Worm (Caenorhabditis elegans) whole organism, L3 larva: ENCODE data around the gene miga-1.

Experiments used
- aly-2 ChIP-seq: fragments of 150-350 bp; optimal IDR thresholded peaks from 2 replicates; lab custom pipeline; 2014; ENCODE audit warnings: missing biosample characterization, missing genetic modification characterization
- ama-1 ChIP-seq: fragments of 150-350 bp; optimal IDR thresholded peaks from 2 replicates; lab custom pipeline; 2018
- ceh-16 ChIP-seq: sonication (generic microtip); optimal IDR thresholded peaks from 2 replicates; lab custom pipeline; 2017; ENCODE audit warnings: missing biosample characterization, missing genetic modification characterization
- ceh-82 ChIP-seq: fragments of 150-350 bp; optimal IDR thresholded peaks from 2 replicates; lab custom pipeline; 2014; ENCODE audit warnings: missing biosample characterization, missing genetic modification characterization
- daf-12 ChIP-seq: fragments of 150-350 bp; optimal IDR thresholded peaks from 2 replicates; lab custom pipeline; 2014; ENCODE audit warnings: missing biosample characterization, missing genetic modification reagents, missing genetic modification characterization
- egl-27 ChIP-seq: sonication (generic microtip); optimal IDR thresholded peaks from 4 replicates; lab custom pipeline; 2017; ENCODE audit warnings: missing biosample characterization, missing genetic modification reagents, missing genetic modification characterization
- elt-1 ChIP-seq: fragments of 150-350 bp; optimal IDR thresholded peaks from 2 replicates; lab custom pipeline; 2014; ENCODE audit warnings: missing biosample characterization, missing genetic modification characterization
- fkh-10 ChIP-seq: sonication (generic microtip); optimal IDR thresholded peaks from 2 replicates; lab custom pipeline; 2017; ENCODE audit warnings: missing biosample characterization, missing genetic modification reagents, missing genetic modification characterization
- fkh-2 ChIP-seq: fragments of 150-350 bp; optimal IDR thresholded peaks from 2 replicates; lab custom pipeline; 2014; ENCODE audit warnings: missing biosample characterization, missing genetic modification reagents, missing genetic modification characterization
- hmg-11 ChIP-seq: sonication (generic microtip); optimal IDR thresholded peaks from 2 replicates; lab custom pipeline; 2016; ENCODE audit warnings: missing genetic modification characterization, missing compliant biosample characterization
- lin-39 ChIP-seq: fragments of 150-350 bp; optimal IDR thresholded peaks from 2 replicates; lab custom pipeline; 2018; ENCODE audit warnings: missing biosample characterization, missing genetic modification reagents, missing genetic modification characterization
- nhr-11 ChIP-seq: fragments of 150-350 bp; optimal IDR thresholded peaks from 2 replicates; lab custom pipeline; 2014; ENCODE audit warnings: missing biosample characterization, missing genetic modification characterization
- nhr-12 ChIP-seq: fragments of 150-350 bp; optimal IDR thresholded peaks from 2 replicates; lab custom pipeline; 2014; ENCODE audit warnings: missing biosample characterization, missing genetic modification characterization
- nhr-23 ChIP-seq: fragments of 150-350 bp; optimal IDR thresholded peaks from 2 replicates; lab custom pipeline; 2014; ENCODE audit warnings: missing biosample characterization, missing genetic modification reagents, missing genetic modification characterization
- nhr-237 ChIP-seq: fragments of 150-350 bp; optimal IDR thresholded peaks from 2 replicates; lab custom pipeline; 2014; ENCODE audit warnings: missing biosample characterization, missing genetic modification characterization
- nhr-25 ChIP-seq: sonication (generic microtip); optimal IDR thresholded peaks from 2 replicates; lab custom pipeline; 2017; ENCODE audit warnings: missing biosample characterization, missing genetic modification characterization
- nhr-43 ChIP-seq: sonication (generic microtip); optimal IDR thresholded peaks from 2 replicates; lab custom pipeline; 2016; ENCODE audit warnings: mild to moderate bottlenecking, missing genetic modification characterization, missing compliant biosample characterization; ENCODE audit not compliant: poor library complexity, severe bottlenecking
- nhr-77 ChIP-seq: fragments of 150-350 bp; optimal IDR thresholded peaks from 2 replicates; lab custom pipeline; 2014; ENCODE audit warnings: missing biosample characterization, missing genetic modification characterization
- pha-4 ChIP-seq: fragments of 150-350 bp; optimal IDR thresholded peaks from 2 replicates; lab custom pipeline; 2014; ENCODE audit warnings: missing biosample characterization, missing genetic modification reagents, missing genetic modification characterization
- zag-1 ChIP-seq: fragments of 150-350 bp; optimal IDR thresholded peaks from 2 replicates; lab custom pipeline; 2014; ENCODE audit warnings: missing biosample characterization, missing genetic modification characterization

miga-1 gene

ce11 chrV:12352445-12352844, 48.2 kb downstream of the miga-1 start, which contains the start of gene sqt-3:
sqt-3 (plus strand) TSS chrV:12352745.
- no peak for TF ChIP-seq fkh-2
- no peak for TF ChIP-seq nhr-23 (tag; lab: Kevin White, UChicago)
- TF ChIP-seq fkh-10: no peak
- no peak for TF ChIP-seq nhr-12 (tag; lab: Kevin White, UChicago)
- TF ChIP-seq pha-4 (tag; lab: Kevin White, UChicago): no peak
- TF ChIP-seq aly-2 (tag; lab: Kevin White, UChicago): no peak
- TF ChIP-seq egl-27: no peak
- no peak for TF ChIP-seq ceh-82
- TF ChIP-seq nhr-77 (tag; lab: Kevin White, UChicago): no peak
- no peak for TF ChIP-seq nhr-237 (tag; lab: Kevin White, UChicago)
- no peak for TF ChIP-seq zag-1 (tag; lab: Kevin White, UChicago)
- no peak for TF ChIP-seq lin-39 (tag; lab: Kevin White, UChicago)
- TF ChIP-seq ceh-16: no peak
- no peak for TF ChIP-seq nhr-43
- TF ChIP-seq ama-1 (lab: Kevin White, UChicago): no peak
- no peak for TF ChIP-seq hmg-11
- no peak for TF ChIP-seq daf-12 (tag; lab: Kevin White, UChicago)
- TF ChIP-seq, all 47 proteins: peak for 0

ce11 chrV:12351842-12352241, 48.8 kb downstream of the miga-1 start:
- TF ChIP-seq elt-1 (tag; lab: Kevin White, UChicago) (peak; percentile 78), ceh-82 (no peak), nhr-25 (tag; lab: Kevin White, UChicago) (peak; percentile 27)

- no peak for TF ChIP-seq nhr-11
- peak; percentile 19 for TF ChIP-seq nhr-23 (tag; lab: Kevin White, UChicago)
- TF ChIP-seq, all 47 proteins: peak for 1
These were observed 51.3 kb downstream of the miga-1 start for ce11 chrV:12349365-12349764.
